Fruit fly (Drosophila melanogaster) whole organism, wandering third instar larva: ENCODE results near the gene CG7824.
A peak's percentile ranks its signal among the peaks of the same experiment; 100 is the strongest.

Experiments used
- Abd-B ChIP-seq: fragments of >200 bp; optimal IDR thresholded peaks from 2 replicates; lab custom pipeline; 2017; ENCODE audit warnings: missing biosample characterization, missing genetic modification characterization
- CG32264 ChIP-seq: fragments of 200-800 bp; sonication (Bioruptor generic); optimal IDR thresholded peaks from 2 replicates; lab custom pipeline; 2016; ENCODE audit warnings: missing biosample characterization, missing genetic modification characterization
- CG9705 ChIP-seq: fragments of 200-800 bp; sonication (Bioruptor generic); optimal IDR thresholded peaks from 2 replicates; lab custom pipeline; 2018; ENCODE audit warnings: missing biosample characterization, mild to moderate bottlenecking, missing genetic modification characterization
- CrebA ChIP-seq: fragments of 200-800 bp; sonication (Bioruptor generic); optimal IDR thresholded peaks from 2 replicates; lab custom pipeline; 2016; ENCODE audit warnings: missing biosample characterization, mild to moderate bottlenecking, missing genetic modification characterization, borderline replicate concordance
- Dfd ChIP-seq: fragments of >200 bp; optimal IDR thresholded peaks from 2 replicates; lab custom pipeline; 2017; ENCODE audit warnings: missing biosample characterization, missing genetic modification characterization
- Dif ChIP-seq: fragments of 200-275, 200-300 bp; sonication (Bioruptor generic); optimal IDR thresholded peaks from 2 replicates; lab custom pipeline; 2018; ENCODE audit warnings: missing biosample characterization, missing genetic modification characterization; ENCODE audit not compliant: partially characterized antibody
- GATAd ChIP-seq: sonication (Bioruptor generic); optimal IDR thresholded peaks from 2 replicates; lab custom pipeline; 2016; ENCODE audit warnings: missing biosample characterization, missing genetic modification characterization
- HLH106 ChIP-seq: fragments of 200-800 bp; optimal IDR thresholded peaks from 3 replicates; lab custom pipeline; 2019; ENCODE audit warnings: missing biosample characterization, mild to moderate bottlenecking, missing genetic modification characterization, moderate library complexity
- Hnf4 ChIP-seq: fragments of 200-800 bp; sonication (Bioruptor generic); optimal IDR thresholded peaks from 2 replicates; lab custom pipeline; 2016; ENCODE audit warnings: missing biosample characterization, mild to moderate bottlenecking, missing genetic modification characterization
- Hr78 ChIP-seq: fragments of >200 bp; optimal IDR thresholded peaks from 2 replicates; lab custom pipeline; 2017; ENCODE audit warnings: missing biosample characterization, missing genetic modification characterization
- Hr83 ChIP-seq: fragments of 200-300 bp; sonication (Bioruptor generic); optimal IDR thresholded peaks from 2 replicates; lab custom pipeline; 2016; ENCODE audit warnings: missing biosample characterization, mild to moderate bottlenecking, missing genetic modification characterization, moderate library complexity; ENCODE audit not compliant: poor library complexity, severe bottlenecking
- Jra ChIP-seq: sonication (Bioruptor generic); optimal IDR thresholded peaks from 2 replicates; lab custom pipeline; 2016; ENCODE audit warnings: missing biosample characterization, missing genetic modification characterization
- Mio ChIP-seq: sonication (Bioruptor generic); optimal IDR thresholded peaks from 2 replicates; lab custom pipeline; 2016; ENCODE audit warnings: missing biosample characterization, missing genetic modification characterization
- Myc ChIP-seq: fragments of >200 bp; optimal IDR thresholded peaks from 2 replicates; lab custom pipeline; 2017
- N ChIP-seq: fragments of >200 bp; optimal IDR thresholded peaks from 2 replicates; lab custom pipeline; 2018; ENCODE audit warnings: missing biosample characterization, missing external identifiers, missing genetic modification characterization
- OdsH ChIP-seq: fragments of 200-800 bp; sonication (Bioruptor generic); optimal IDR thresholded peaks from 2 replicates; lab custom pipeline; 2016; ENCODE audit warnings: missing biosample characterization, mild to moderate bottlenecking, missing genetic modification characterization
- Rel ChIP-seq, 2 experiments: fragments of 200-800 bp; sonication (Bioruptor generic) in 1 of 2; optimal IDR thresholded peaks; 2 replicates in 1 of 2; 3 replicates in 1 of 2; lab custom pipeline; 2016 to 2019; ENCODE audit warnings: mild to moderate bottlenecking in 2 of 2, missing biosample characterization in 2 of 2, missing genetic modification characterization in 2 of 2, moderate library complexity in 1 of 2
- Sp1 ChIP-seq: fragments of 200-800 bp; sonication (Bioruptor generic); optimal IDR thresholded peaks from 3 replicates; lab custom pipeline; 2019; ENCODE audit warnings: missing biosample characterization, mild to moderate bottlenecking, missing genetic modification characterization, moderate library complexity
- Vsx2 ChIP-seq: fragments of 200-300, 225-300 bp; sonication (Bioruptor generic); optimal IDR thresholded peaks from 2 replicates; lab custom pipeline; 2018; ENCODE audit warnings: missing biosample characterization, missing genetic modification characterization; ENCODE audit not compliant: partially characterized antibody
- br ChIP-seq: fragments of 200-800 bp; sonication (Bioruptor generic); optimal IDR thresholded peaks from 2 replicates; lab custom pipeline; 2016; ENCODE audit warnings: missing biosample characterization, missing genetic modification characterization
- brk ChIP-seq: fragments of 200-800 bp; sonication (Bioruptor generic); optimal IDR thresholded peaks from 2 replicates; lab custom pipeline; 2016; ENCODE audit warnings: missing biosample characterization, mild to moderate bottlenecking, missing genetic modification characterization
- dl ChIP-seq, 2 experiments: fragments of 175-275, 200-275 bp in 1 of 2; fragments of 200-275 bp in 1 of 2; sonication (Bioruptor generic); optimal IDR thresholded peaks; lab custom pipeline; 2018; ENCODE audit warnings: mild to moderate bottlenecking in 2 of 2, missing biosample characterization in 2 of 2, missing genetic modification characterization in 2 of 2, moderate library complexity in 2 of 2; ENCODE audit not compliant: partially characterized antibody in 2 of 2, insufficient read depth in 1 of 2
- dmrt93B ChIP-seq: fragments of 200-800 bp; sonication (Bioruptor generic); optimal IDR thresholded peaks from 2 replicates; lab custom pipeline; 2018; ENCODE audit warnings: missing biosample characterization, mild to moderate bottlenecking, missing genetic modification characterization
- dsf ChIP-seq: sonication (Bioruptor generic); optimal IDR thresholded peaks from 2 replicates; lab custom pipeline; 2016; ENCODE audit warnings: missing biosample characterization, missing genetic modification characterization, borderline replicate concordance
- ey ChIP-seq: fragments of 200-800 bp; sonication (Bioruptor generic); optimal IDR thresholded peaks from 2 replicates; lab custom pipeline; 2016; ENCODE audit warnings: missing biosample characterization, missing genetic modification characterization
- foxo ChIP-seq, 2 experiments: fragments of 200-800 bp; sonication (Bioruptor generic); optimal IDR thresholded peaks; 2 replicates in 1 of 2; 3 replicates in 1 of 2; lab custom pipeline; 2016 to 2017; ENCODE audit warnings: missing biosample characterization in 2 of 2, missing genetic modification characterization in 2 of 2
- fru ChIP-seq: fragments of 200-800 bp; sonication (Bioruptor generic); optimal IDR thresholded peaks from 3 replicates; lab custom pipeline; 2016; ENCODE audit warnings: missing biosample characterization, mild to moderate bottlenecking, missing genetic modification characterization
- h ChIP-seq: fragments of 200-800 bp; sonication (Bioruptor generic); optimal IDR thresholded peaks from 3 replicates; lab custom pipeline; 2016; ENCODE audit warnings: missing biosample characterization, mild to moderate bottlenecking, missing genetic modification characterization
- jim ChIP-seq: fragments of 175-275, 200-325 bp; sonication (Bioruptor generic); optimal IDR thresholded peaks from 2 replicates; lab custom pipeline; 2016; ENCODE audit warnings: missing biosample characterization, mild to moderate bottlenecking, missing genetic modification characterization
- lola ChIP-seq: fragments of >200 bp; optimal IDR thresholded peaks from 2 replicates; lab custom pipeline; 2017; ENCODE audit warnings: missing biosample characterization, missing genetic modification characterization
- pan ChIP-seq: fragments of >200 bp; optimal IDR thresholded peaks from 2 replicates; lab custom pipeline; 2017
- psq ChIP-seq: fragments of 200-800 bp; sonication (Bioruptor generic); optimal IDR thresholded peaks from 3 replicates; lab custom pipeline; 2017; ENCODE audit warnings: missing biosample characterization, mild to moderate bottlenecking, missing genetic modification characterization, moderate library complexity
- rgr ChIP-seq: fragments of 200-800 bp; sonication (Bioruptor generic); optimal IDR thresholded peaks from 3 replicates; lab custom pipeline; 2016; ENCODE audit warnings: missing biosample characterization, mild to moderate bottlenecking, missing genetic modification characterization
- sage ChIP-seq: fragments of 200-800 bp; sonication (Bioruptor generic); optimal IDR thresholded peaks from 2 replicates; lab custom pipeline; 2016; ENCODE audit warnings: missing biosample characterization, mild to moderate bottlenecking, missing genetic modification characterization
- sv ChIP-seq: fragments of 200-800 bp; sonication (Bioruptor generic); optimal IDR thresholded peaks from 3 replicates; lab custom pipeline; 2016; ENCODE audit warnings: missing biosample characterization, missing genetic modification characterization
- tai ChIP-seq: sonication (Bioruptor generic); optimal IDR thresholded peaks from 2 replicates; lab custom pipeline; 2016; ENCODE audit warnings: missing biosample characterization, missing genetic modification characterization
- usp ChIP-seq: fragments of >200 bp; optimal IDR thresholded peaks from 2 replicates; lab custom pipeline; 2017; ENCODE audit warnings: missing biosample characterization, missing genetic modification characterization
- woc ChIP-seq: sonication (Bioruptor generic); optimal IDR thresholded peaks from 2 replicates; lab custom pipeline; 2016; ENCODE audit warnings: missing biosample characterization, mild to moderate bottlenecking, missing genetic modification characterization

Gene CG7824

dm6 chr3R:29837771-29838170 lies 21.0 kb downstream of the CG7824 start:
- no peak for TF ChIP-seq OdsH (GFP tag; lab: Kevin White, UChicago)
- no peak for TF ChIP-seq dl (GFP tag; optimal IDR thresholded peaks at IDR 0.05; lab: Kevin White, UChicago; ENCODE audit: insufficient read depth in 1 of 2, partially characterized antibody in 2 of 2)
- TF ChIP-seq Jra (GFP tag; lab: Kevin White, UChicago), result no peak
- TF ChIP-seq dmrt93B (GFP tag; lab: Kevin White, UChicago), result no peak
- TF ChIP-seq Mio, result no peak
- no peak for TF ChIP-seq Hr78 (GFP tag; lab: Kevin White, UChicago)
- no peak for TF ChIP-seq woc (GFP tag; lab: Kevin White, UChicago)
- TF ChIP-seq rgr (GFP tag; lab: Kevin White, UChicago), result no peak
- TF ChIP-seq Rel (GFP tag; optimal IDR thresholded peaks at IDR 0.05; lab: Kevin White, UChicago), result no peak
- TF ChIP-seq Rel (tag; optimal IDR thresholded peaks at IDR 0.05; lab: Kevin White, UChicago), result no peak
- TF ChIP-seq dsf, result no peak
- TF ChIP-seq ey (GFP tag; lab: Kevin White, UChicago), result no peak
- TF ChIP-seq, all 38 proteins: peak for 0

DNA sequence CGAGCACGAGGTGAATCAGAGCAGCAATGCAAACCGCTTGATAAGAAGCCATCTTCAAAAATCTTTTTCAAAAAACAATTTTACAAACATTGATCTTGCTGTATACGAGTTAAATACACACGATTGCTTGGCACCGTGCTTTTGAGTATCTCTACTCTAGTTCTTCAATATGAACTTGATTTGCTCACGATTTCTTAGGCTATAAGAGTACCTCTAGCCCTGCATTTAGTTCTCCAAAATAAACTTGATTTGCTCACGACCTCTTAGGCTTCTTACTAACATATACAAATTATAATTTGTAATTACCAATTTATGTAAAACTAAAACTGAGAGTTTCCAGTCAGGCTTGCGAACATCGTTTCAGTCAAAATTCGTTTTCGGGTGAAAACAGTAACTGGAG lies 22.5 kb downstream of the CG7824 start, which contains the start of gene CG42592:
TSS of gene CG42592 (minus strand) at position 101 of the 400 bp plus-strand sequence.
- no peak for TF ChIP-seq br (GFP tag; lab: Kevin White, UChicago)
- TF ChIP-seq Vsx2, result no peak
- TF ChIP-seq rgr (GFP tag; lab: Kevin White, UChicago), result no peak
- no peak for TF ChIP-seq fru (GFP tag; lab: Kevin White, UChicago)

DNA sequence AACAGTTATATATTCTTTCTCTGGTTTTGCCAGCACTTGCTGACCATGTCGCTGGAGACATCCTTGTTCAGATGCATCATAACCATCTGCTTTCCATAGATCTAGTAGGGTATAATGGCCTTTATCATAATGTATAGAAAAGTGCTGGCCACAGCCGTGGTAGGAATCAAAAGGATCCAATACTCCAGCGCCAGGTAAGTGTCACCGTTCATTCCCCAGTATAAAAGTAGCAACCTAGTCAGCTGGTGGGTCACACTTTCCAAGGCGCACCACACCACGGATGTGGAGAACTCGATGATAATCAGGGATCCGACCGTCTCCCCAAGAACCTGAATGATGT lies 23.1 kb downstream of the CG7824 start, which contains the start of gene Prtl99C:
TSS of gene Prtl99C (plus strand) at position 241 of the 340 bp plus-strand sequence.
- TF ChIP-seq tai, result no peak
- no peak for TF ChIP-seq dsf
- TF ChIP-seq Hr83 (GFP tag; lab: Kevin White, UChicago), result no peak
- no peak for TF ChIP-seq foxo (GFP tag; optimal IDR thresholded peaks at IDR 0.05; lab: Kevin White, UChicago)
- TF ChIP-seq fru (GFP tag; lab: Kevin White, UChicago), result no peak
- no peak for TF ChIP-seq Dif (GFP tag; lab: Kevin White, UChicago)

DNA sequence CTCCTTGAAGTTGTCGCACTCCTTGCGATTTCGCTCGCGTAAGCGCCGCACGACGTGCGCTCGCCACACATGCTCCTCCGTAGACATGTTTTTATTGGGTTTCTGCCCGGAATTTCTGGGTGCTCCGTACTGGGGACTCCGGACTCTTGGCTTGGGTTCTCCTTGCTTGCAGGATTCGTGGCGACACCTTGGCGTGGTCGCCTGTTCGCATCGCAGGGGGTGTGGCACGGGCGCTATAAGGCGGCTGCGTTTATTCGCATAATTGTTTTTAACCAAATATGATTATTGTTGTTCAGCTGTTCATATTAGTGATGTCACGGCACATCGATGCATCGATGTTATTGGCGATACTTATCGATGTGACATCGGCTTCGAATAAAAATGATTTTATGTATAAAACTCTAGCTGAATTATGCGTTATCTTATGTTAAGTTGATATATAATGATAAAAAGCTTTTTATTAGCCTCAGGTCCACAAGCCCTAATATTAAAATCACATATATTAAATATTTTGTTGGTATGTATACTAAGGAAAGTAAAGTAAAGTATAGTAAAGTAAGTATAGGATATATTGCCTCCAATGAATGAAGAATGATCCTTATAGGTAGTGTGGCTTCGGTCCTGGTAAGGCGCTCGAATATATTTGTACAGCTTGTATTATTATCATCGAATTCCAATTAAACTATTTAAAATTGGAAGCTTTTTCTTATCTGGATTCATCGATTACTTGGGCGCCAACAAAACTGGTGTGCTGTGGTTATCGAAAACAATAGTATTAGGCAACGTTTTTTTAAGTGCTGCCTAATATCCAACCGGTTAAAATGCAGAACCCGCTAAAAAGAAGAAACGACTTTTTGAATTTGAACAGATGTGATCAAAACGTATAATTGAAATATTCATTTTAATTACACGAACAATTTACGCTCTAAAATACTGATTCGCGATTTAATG lies 23.7 kb downstream of the CG7824 start, which contains the start of gene Atg16:
TSS of gene Atg16 (minus strand) at position 343 of the 951 bp plus-strand sequence.
- TF ChIP-seq Vsx2 (no peak), Hr83 (GFP tag; lab: Kevin White, UChicago) (peak; percentile 59), usp (GFP tag; lab: Kevin White, UChicago) (no peak), Hnf4 (GFP tag; lab: Kevin White, UChicago) (peak; percentile 59), ey (GFP tag; lab: Kevin White, UChicago) (peak; percentile 2), brk (GFP tag; lab: Kevin White, UChicago) (peak; percentile 17), lola (GFP tag; lab: Kevin White, UChicago) (no peak), Mio (no peak), dsf (no peak), Jra (GFP tag; lab: Kevin White, UChicago) (peak; percentile 25), Myc (no peak), GATAd (GFP tag; lab: Kevin White, UChicago) (no peak), Abd-B (no peak), h (no peak), CG9705 (GFP tag; lab: Kevin White, UChicago) (no peak), rgr (GFP tag; lab: Kevin White, UChicago) (peak; percentile 11), fru (GFP tag; lab: Kevin White, UChicago) (peak; percentile 25), CrebA (GFP tag; lab: Kevin White, UChicago) (no peak), CG32264 (GFP tag; lab: Kevin White, UChicago) (no peak), sv (GFP tag; lab: Kevin White, UChicago) (no peak), dmrt93B (GFP tag; lab: Kevin White, UChicago) (no peak), foxo (GFP tag; optimal IDR thresholded peaks at IDR 0.05; lab: Kevin White, UChicago) (no peak), Hr78 (GFP tag; lab: Kevin White, UChicago) (no peak), woc (GFP tag; lab: Kevin White, UChicago) (peak; percentile 30), jim (no peak), psq (GFP tag; lab: Kevin White, UChicago) (peak; percentile 7), br (GFP tag; lab: Kevin White, UChicago) (peak; percentile 1), dl (GFP tag; optimal IDR thresholded peaks at IDR 0.05; lab: Kevin White, UChicago; ENCODE audit: insufficient read depth in 1 of 2, partially characterized antibody in 2 of 2) (no peak), Sp1 (GFP tag; lab: Kevin White, UChicago) (no peak), HLH106 (tag; lab: Kevin White, UChicago) (no peak), sage (no peak), OdsH (GFP tag; lab: Kevin White, UChicago) (no peak), Dif (GFP tag; lab: Kevin White, UChicago) (no peak), N (GFP tag; lab: Kevin White, UChicago) (no peak), pan (lab: Kevin White, UChicago) (no peak), Rel (GFP tag; optimal IDR thresholded peaks at IDR 0.05; lab: Kevin White, UChicago) (no peak), Rel (tag; optimal IDR thresholded peaks at IDR 0.05; lab: Kevin White, UChicago) (no peak), tai (peak; percentile 42), Dfd (GFP tag; lab: Kevin White, UChicago) (no peak)
